Worm (Caenorhabditis elegans) whole organism, L2 larva: ENCODE results near the gene C16A11.7.

Experiments
- ceh-16 ChIP-seq: fragments of 150-350 bp; optimal IDR thresholded peaks from 2 replicates; lab custom pipeline; 2014; ENCODE audit warnings: missing biosample characterization, missing genetic modification characterization
- unc-62 ChIP-seq: fragments of 150-350 bp; optimal IDR thresholded peaks from 2 replicates; lab custom pipeline; 2014; ENCODE audit warnings: missing biosample characterization, missing genetic modification reagents, missing genetic modification characterization
- ztf-4 ChIP-seq: fragments of 150-350 bp; optimal IDR thresholded peaks from 2 replicates; lab custom pipeline; 2014; ENCODE audit warnings: missing biosample characterization, missing genetic modification characterization

DNA sequence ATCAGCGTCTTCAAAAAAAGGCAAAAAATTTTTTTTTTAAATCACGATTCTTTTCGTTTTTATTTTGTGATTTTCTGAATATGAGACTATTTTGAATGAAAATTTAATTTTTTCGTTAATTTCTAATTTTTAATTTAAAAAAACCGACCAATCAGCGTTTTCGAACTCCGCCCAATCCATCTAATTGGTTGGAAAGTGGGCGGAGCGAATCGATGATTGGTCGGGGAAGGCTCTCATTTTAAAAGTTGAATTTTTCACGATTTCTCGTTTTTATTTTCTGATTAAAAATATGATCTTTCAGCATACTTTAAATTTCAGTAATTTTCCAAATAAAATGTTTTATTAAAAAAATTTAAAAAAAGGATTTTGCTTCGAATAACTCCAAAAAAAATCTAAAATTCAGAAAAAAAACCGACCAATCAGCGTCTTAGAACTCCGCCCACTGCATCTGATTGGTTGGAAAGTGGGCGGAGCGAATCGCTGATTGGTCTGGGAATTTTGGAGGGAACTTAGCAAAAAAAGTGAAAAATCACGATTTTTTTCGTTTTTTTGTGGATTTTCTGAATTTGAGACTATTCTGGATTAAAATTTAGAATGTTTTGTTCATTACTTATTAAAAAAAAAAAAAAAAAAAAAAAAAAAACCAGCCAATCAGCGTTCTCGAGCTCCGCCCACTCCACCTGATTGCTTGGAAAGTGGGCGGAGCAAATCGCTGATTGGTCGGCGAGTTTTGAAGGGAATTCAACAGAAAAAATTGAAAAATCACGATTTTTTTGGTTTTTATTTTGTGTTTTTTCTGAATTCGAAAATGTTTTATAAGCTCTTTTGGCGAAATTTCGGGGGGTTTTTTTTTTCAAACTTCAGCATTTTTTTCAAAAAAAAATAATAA, 27.8 kb upstream of the C16A11.7 start:
- TF ChIP-seq ztf-4 (no peak), ceh-16 (tag; lab: Kevin White, UChicago) (no peak), unc-62 (no peak)
